Fruit fly (Drosophila melanogaster) whole organism, wandering third instar larva: ENCODE results near the gene CG3224.

Experiments used
- Abd-B ChIP-seq: fragments of >200 bp; optimal IDR thresholded peaks from 2 replicates; lab custom pipeline; 2017; ENCODE audit warnings: missing biosample characterization, missing genetic modification characterization
- CG32264 ChIP-seq: fragments of 200-800 bp; sonication (Bioruptor generic); optimal IDR thresholded peaks from 2 replicates; lab custom pipeline; 2016; ENCODE audit warnings: missing biosample characterization, missing genetic modification characterization
- CG9705 ChIP-seq: fragments of 200-800 bp; sonication (Bioruptor generic); optimal IDR thresholded peaks from 2 replicates; lab custom pipeline; 2018; ENCODE audit warnings: missing biosample characterization, mild to moderate bottlenecking, missing genetic modification characterization
- CrebA ChIP-seq: fragments of 200-800 bp; sonication (Bioruptor generic); optimal IDR thresholded peaks from 2 replicates; lab custom pipeline; 2016; ENCODE audit warnings: missing biosample characterization, mild to moderate bottlenecking, missing genetic modification characterization, borderline replicate concordance
- Dfd ChIP-seq: fragments of >200 bp; optimal IDR thresholded peaks from 2 replicates; lab custom pipeline; 2017; ENCODE audit warnings: missing biosample characterization, missing genetic modification characterization
- Dif ChIP-seq: fragments of 200-275, 200-300 bp; sonication (Bioruptor generic); optimal IDR thresholded peaks from 2 replicates; lab custom pipeline; 2018; ENCODE audit warnings: missing biosample characterization, missing genetic modification characterization; ENCODE audit not compliant: partially characterized antibody
- GATAd ChIP-seq: sonication (Bioruptor generic); optimal IDR thresholded peaks from 2 replicates; lab custom pipeline; 2016; ENCODE audit warnings: missing biosample characterization, missing genetic modification characterization
- HLH106 ChIP-seq: fragments of 200-800 bp; optimal IDR thresholded peaks from 3 replicates; lab custom pipeline; 2019; ENCODE audit warnings: missing biosample characterization, mild to moderate bottlenecking, missing genetic modification characterization, moderate library complexity
- Hnf4 ChIP-seq: fragments of 200-800 bp; sonication (Bioruptor generic); optimal IDR thresholded peaks from 2 replicates; lab custom pipeline; 2016; ENCODE audit warnings: missing biosample characterization, mild to moderate bottlenecking, missing genetic modification characterization
- Hr78 ChIP-seq: fragments of >200 bp; optimal IDR thresholded peaks from 2 replicates; lab custom pipeline; 2017; ENCODE audit warnings: missing biosample characterization, missing genetic modification characterization
- Hr83 ChIP-seq: fragments of 200-300 bp; sonication (Bioruptor generic); optimal IDR thresholded peaks from 2 replicates; lab custom pipeline; 2016; ENCODE audit warnings: missing biosample characterization, mild to moderate bottlenecking, missing genetic modification characterization, moderate library complexity; ENCODE audit not compliant: poor library complexity, severe bottlenecking
- Jra ChIP-seq: sonication (Bioruptor generic); optimal IDR thresholded peaks from 2 replicates; lab custom pipeline; 2016; ENCODE audit warnings: missing biosample characterization, missing genetic modification characterization
- Mio ChIP-seq: sonication (Bioruptor generic); optimal IDR thresholded peaks from 2 replicates; lab custom pipeline; 2016; ENCODE audit warnings: missing biosample characterization, missing genetic modification characterization
- N ChIP-seq: fragments of >200 bp; optimal IDR thresholded peaks from 2 replicates; lab custom pipeline; 2018; ENCODE audit warnings: missing biosample characterization, missing external identifiers, missing genetic modification characterization
- OdsH ChIP-seq: fragments of 200-800 bp; sonication (Bioruptor generic); optimal IDR thresholded peaks from 2 replicates; lab custom pipeline; 2016; ENCODE audit warnings: missing biosample characterization, mild to moderate bottlenecking, missing genetic modification characterization
- Rel ChIP-seq, 2 experiments: fragments of 200-800 bp; sonication (Bioruptor generic) in 1 of 2; optimal IDR thresholded peaks; 2 replicates in 1 of 2; 3 replicates in 1 of 2; lab custom pipeline; 2016 to 2019; ENCODE audit warnings: mild to moderate bottlenecking in 2 of 2, missing biosample characterization in 2 of 2, missing genetic modification characterization in 2 of 2, moderate library complexity in 1 of 2
- Sp1 ChIP-seq: fragments of 200-800 bp; sonication (Bioruptor generic); optimal IDR thresholded peaks from 3 replicates; lab custom pipeline; 2019; ENCODE audit warnings: missing biosample characterization, mild to moderate bottlenecking, missing genetic modification characterization, moderate library complexity
- Vsx2 ChIP-seq: fragments of 200-300, 225-300 bp; sonication (Bioruptor generic); optimal IDR thresholded peaks from 2 replicates; lab custom pipeline; 2018; ENCODE audit warnings: missing biosample characterization, missing genetic modification characterization; ENCODE audit not compliant: partially characterized antibody
- br ChIP-seq: fragments of 200-800 bp; sonication (Bioruptor generic); optimal IDR thresholded peaks from 2 replicates; lab custom pipeline; 2016; ENCODE audit warnings: missing biosample characterization, missing genetic modification characterization
- brk ChIP-seq: fragments of 200-800 bp; sonication (Bioruptor generic); optimal IDR thresholded peaks from 2 replicates; lab custom pipeline; 2016; ENCODE audit warnings: missing biosample characterization, mild to moderate bottlenecking, missing genetic modification characterization
- dl ChIP-seq, 2 experiments: fragments of 175-275, 200-275 bp in 1 of 2; fragments of 200-275 bp in 1 of 2; sonication (Bioruptor generic); optimal IDR thresholded peaks; lab custom pipeline; 2018; ENCODE audit warnings: mild to moderate bottlenecking in 2 of 2, missing biosample characterization in 2 of 2, missing genetic modification characterization in 2 of 2, moderate library complexity in 2 of 2; ENCODE audit not compliant: partially characterized antibody in 2 of 2, insufficient read depth in 1 of 2
- dmrt93B ChIP-seq: fragments of 200-800 bp; sonication (Bioruptor generic); optimal IDR thresholded peaks from 2 replicates; lab custom pipeline; 2018; ENCODE audit warnings: missing biosample characterization, mild to moderate bottlenecking, missing genetic modification characterization
- dsf ChIP-seq: sonication (Bioruptor generic); optimal IDR thresholded peaks from 2 replicates; lab custom pipeline; 2016; ENCODE audit warnings: missing biosample characterization, missing genetic modification characterization, borderline replicate concordance
- ey ChIP-seq: fragments of 200-800 bp; sonication (Bioruptor generic); optimal IDR thresholded peaks from 2 replicates; lab custom pipeline; 2016; ENCODE audit warnings: missing biosample characterization, missing genetic modification characterization
- foxo ChIP-seq, 2 experiments: fragments of 200-800 bp; sonication (Bioruptor generic); optimal IDR thresholded peaks; 2 replicates in 1 of 2; 3 replicates in 1 of 2; lab custom pipeline; 2016 to 2017; ENCODE audit warnings: missing biosample characterization in 2 of 2, missing genetic modification characterization in 2 of 2
- jim ChIP-seq: fragments of 175-275, 200-325 bp; sonication (Bioruptor generic); optimal IDR thresholded peaks from 2 replicates; lab custom pipeline; 2016; ENCODE audit warnings: missing biosample characterization, mild to moderate bottlenecking, missing genetic modification characterization
- pan ChIP-seq: fragments of >200 bp; optimal IDR thresholded peaks from 2 replicates; lab custom pipeline; 2017
- psq ChIP-seq: fragments of 200-800 bp; sonication (Bioruptor generic); optimal IDR thresholded peaks from 3 replicates; lab custom pipeline; 2017; ENCODE audit warnings: missing biosample characterization, mild to moderate bottlenecking, missing genetic modification characterization, moderate library complexity
- sage ChIP-seq: fragments of 200-800 bp; sonication (Bioruptor generic); optimal IDR thresholded peaks from 2 replicates; lab custom pipeline; 2016; ENCODE audit warnings: missing biosample characterization, mild to moderate bottlenecking, missing genetic modification characterization
- sv ChIP-seq: fragments of 200-800 bp; sonication (Bioruptor generic); optimal IDR thresholded peaks from 3 replicates; lab custom pipeline; 2016; ENCODE audit warnings: missing biosample characterization, missing genetic modification characterization
- tai ChIP-seq: sonication (Bioruptor generic); optimal IDR thresholded peaks from 2 replicates; lab custom pipeline; 2016; ENCODE audit warnings: missing biosample characterization, missing genetic modification characterization
- usp ChIP-seq: fragments of >200 bp; optimal IDR thresholded peaks from 2 replicates; lab custom pipeline; 2017; ENCODE audit warnings: missing biosample characterization, missing genetic modification characterization
- woc ChIP-seq: sonication (Bioruptor generic); optimal IDR thresholded peaks from 2 replicates; lab custom pipeline; 2016; ENCODE audit warnings: missing biosample characterization, mild to moderate bottlenecking, missing genetic modification characterization

The CG3224 gene

DNA sequence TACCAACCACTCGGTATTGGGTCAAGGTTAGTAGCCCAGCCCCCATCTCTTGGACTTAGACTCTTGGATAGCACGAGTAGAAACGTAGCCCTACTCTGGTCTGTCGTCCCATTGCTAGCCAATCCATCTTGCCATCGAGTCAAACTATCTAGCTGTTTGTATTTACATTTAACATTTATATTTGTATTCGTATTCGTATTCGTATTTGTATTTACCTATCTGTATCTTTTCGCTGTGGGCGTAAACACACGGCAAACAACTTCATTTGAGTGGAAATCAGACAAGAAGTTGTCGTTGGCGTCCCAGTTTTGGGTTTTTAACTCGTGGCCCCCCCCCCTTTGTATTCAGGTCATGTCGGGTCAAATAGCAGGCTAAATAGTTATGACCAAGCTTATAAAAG lies 47.0 kb downstream of the CG3224 start:
- no peak for TF ChIP-seq psq
- TF ChIP-seq foxo (GFP tag; optimal IDR thresholded peaks at IDR 0.05; lab: Kevin White, UChicago), result no peak
- peak; percentile 2 for TF ChIP-seq sv
- no peak for TF ChIP-seq br
- no peak for TF ChIP-seq CG9705 (GFP tag; lab: Kevin White, UChicago)

DNA sequence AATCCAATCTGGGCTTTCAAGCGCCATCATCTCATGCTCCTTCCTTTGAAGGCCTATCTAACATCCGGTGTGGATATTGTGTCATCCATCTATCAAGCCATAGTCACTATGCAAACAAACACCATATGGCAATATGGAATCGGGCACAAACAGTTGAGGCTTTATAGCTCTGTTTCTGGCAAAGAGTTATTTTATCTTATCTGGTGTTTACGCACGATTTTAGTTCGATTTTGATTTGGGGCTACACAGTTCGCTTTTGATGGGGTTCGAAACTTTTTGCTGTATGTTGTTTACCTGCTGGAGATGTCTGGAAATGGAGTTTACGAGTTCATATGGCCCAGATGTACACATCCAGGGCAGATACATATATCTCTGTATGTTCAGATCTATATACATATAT lies 47.7 kb downstream of the CG3224 start:
- TF ChIP-seq jim (no peak), CG9705 (GFP tag; lab: Kevin White, UChicago) (no peak), dsf (no peak), Sp1 (GFP tag; lab: Kevin White, UChicago) (no peak), dl (GFP tag; optimal IDR thresholded peaks at IDR 0.05; lab: Kevin White, UChicago; ENCODE audit: insufficient read depth in 1 of 2, partially characterized antibody in 2 of 2) (no peak), Hr83 (GFP tag; lab: Kevin White, UChicago) (no peak), N (GFP tag; lab: Kevin White, UChicago) (no peak), OdsH (no peak), ey (no peak), dmrt93B (no peak), Rel (GFP tag; optimal IDR thresholded peaks at IDR 0.05; lab: Kevin White, UChicago) (no peak), Rel (tag; optimal IDR thresholded peaks at IDR 0.05; lab: Kevin White, UChicago) (no peak), foxo (GFP tag; optimal IDR thresholded peaks at IDR 0.05; lab: Kevin White, UChicago) (no peak), Dfd (GFP tag; lab: Kevin White, UChicago) (no peak), woc (GFP tag; lab: Kevin White, UChicago) (no peak), pan (lab: Kevin White, UChicago) (no peak), tai (no peak), CrebA (GFP tag; lab: Kevin White, UChicago) (no peak)

DNA sequence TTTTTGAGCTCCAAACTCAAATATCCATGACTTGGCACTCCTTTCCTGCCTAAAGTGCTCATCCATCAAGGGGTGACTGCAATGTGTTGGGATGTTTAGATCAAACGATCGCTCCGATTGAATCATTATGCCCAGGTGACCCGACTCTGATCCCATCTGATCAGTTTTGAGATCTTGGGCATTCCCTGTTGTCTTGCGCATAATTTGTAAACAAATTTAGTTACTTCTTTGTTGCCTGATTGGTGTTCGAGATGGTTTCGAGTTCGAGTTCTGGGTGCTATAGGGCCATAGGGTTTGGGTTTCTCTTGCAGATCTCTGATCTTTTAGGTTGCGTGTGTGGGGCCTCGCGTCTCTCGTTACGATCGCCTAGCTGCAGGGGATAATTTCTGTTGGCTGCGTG lies 48.8 kb downstream of the CG3224 start:
- TF ChIP-seq Abd-B (GFP tag; lab: Kevin White, UChicago) (no peak), br (no peak), CG32264 (GFP tag; lab: Kevin White, UChicago) (no peak), HLH106 (tag; lab: Kevin White, UChicago) (no peak), brk (GFP tag; lab: Kevin White, UChicago) (no peak), CrebA (GFP tag; lab: Kevin White, UChicago) (no peak), dl (GFP tag; optimal IDR thresholded peaks at IDR 0.05; lab: Kevin White, UChicago; ENCODE audit: insufficient read depth in 1 of 2, partially characterized antibody in 2 of 2) (no peak), Vsx2 (GFP tag; lab: Kevin White, UChicago) (no peak), Jra (no peak), Hr83 (GFP tag; lab: Kevin White, UChicago) (no peak), Mio (GFP tag; lab: Kevin White, UChicago) (no peak), sage (GFP tag; lab: Kevin White, UChicago) (no peak), usp (GFP tag; lab: Kevin White, UChicago) (no peak), GATAd (GFP tag; lab: Kevin White, UChicago) (no peak)
- TF ChIP-seq, all 38 proteins: peak for 0

DNA sequence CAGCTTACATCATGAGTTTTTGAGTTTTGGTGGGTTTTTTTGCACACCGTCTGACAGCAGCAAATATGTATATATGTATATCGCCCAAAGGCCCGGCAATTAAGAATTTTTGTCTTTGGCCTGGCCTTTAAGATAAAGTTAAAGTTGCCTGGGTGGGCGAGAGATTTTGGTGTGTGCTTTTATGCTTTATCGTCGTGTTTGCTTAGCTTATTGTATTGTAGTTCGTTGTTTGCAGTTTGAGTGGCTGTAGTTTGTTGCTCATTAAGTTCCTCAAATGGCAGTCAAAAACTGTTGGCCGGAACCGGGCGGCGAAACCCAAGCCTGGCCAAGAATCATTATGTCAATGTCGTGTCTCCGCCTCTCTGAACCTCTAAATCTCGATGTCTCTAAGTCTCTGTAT lies 49.4 kb downstream of the CG3224 start:
- no peak for TF ChIP-seq Mio (GFP tag; lab: Kevin White, UChicago)
- no peak for TF ChIP-seq CrebA (GFP tag; lab: Kevin White, UChicago)
- TF ChIP-seq Abd-B (GFP tag; lab: Kevin White, UChicago), result no peak
- no peak for TF ChIP-seq Dif
- no peak for TF ChIP-seq psq
- TF ChIP-seq Hnf4, result no peak
- TF ChIP-seq Hr78, result no peak
- no peak for TF ChIP-seq HLH106 (tag; lab: Kevin White, UChicago)
